Worm (Caenorhabditis elegans) whole organism, late embryonic: ENCODE data around the gene F41H8.2.

Experiments
- C08G9.2 ChIP-seq: sonication (generic microtip); optimal IDR thresholded peaks from 2 replicates; lab custom pipeline; 2016; ENCODE audit warnings: mild to moderate bottlenecking, missing genetic modification characterization, moderate library complexity, missing compliant biosample characterization
- K09A11.1 ChIP-seq: sonication (generic microtip); optimal IDR thresholded peaks from 2 replicates; lab custom pipeline; 2017; ENCODE audit warnings: antibody characterized with exemption, mild to moderate bottlenecking, missing genetic modification characterization, missing compliant biosample characterization; ENCODE audit not compliant: insufficient read depth
- Y22D7AL.16 ChIP-seq: sonication (generic microtip); optimal IDR thresholded peaks from 2 replicates; lab custom pipeline; 2016; ENCODE audit warnings: missing genetic modification characterization, missing compliant biosample characterization
- ahr-1 ChIP-seq: sonication (generic microtip); optimal IDR thresholded peaks from 2 replicates; lab custom pipeline; 2016; ENCODE audit warnings: missing genetic modification characterization, missing compliant biosample characterization
- ceh-18 ChIP-seq: sonication (generic microtip); optimal IDR thresholded peaks from 2 replicates; lab custom pipeline; 2016; ENCODE audit warnings: missing genetic modification characterization, missing compliant biosample characterization
- ceh-22 ChIP-seq: sonication (generic microtip); optimal IDR thresholded peaks from 2 replicates; lab custom pipeline; 2017; ENCODE audit warnings: missing biosample characterization, missing genetic modification characterization
- ceh-24 ChIP-seq: sonication (generic microtip); optimal IDR thresholded peaks from 2 replicates; lab custom pipeline; 2016; ENCODE audit warnings: mild to moderate bottlenecking, missing genetic modification characterization, missing compliant biosample characterization
- ceh-30 ChIP-seq: fragments of 150-350 bp; optimal IDR thresholded peaks from 2 replicates; lab custom pipeline; 2014; ENCODE audit warnings: missing biosample characterization, missing genetic modification characterization
- ceh-31 ChIP-seq: sonication (generic microtip); optimal IDR thresholded peaks from 2 replicates; lab custom pipeline; 2016; ENCODE audit warnings: missing genetic modification characterization, missing compliant biosample characterization
- ceh-48 ChIP-seq: sonication (generic microtip); optimal IDR thresholded peaks from 2 replicates; lab custom pipeline; 2016; ENCODE audit warnings: missing genetic modification characterization, inconsistent platforms, missing compliant biosample characterization
- ceh-6 ChIP-seq: fragments of 200-800 bp; sonication (Bioruptor generic); optimal IDR thresholded peaks from 2 replicates; lab custom pipeline; 2018; ENCODE audit warnings: mild to moderate bottlenecking, missing genetic modification characterization, missing compliant biosample characterization
- ceh-9 ChIP-seq: sonication (generic microtip); optimal IDR thresholded peaks from 2 replicates; lab custom pipeline; 2016; ENCODE audit warnings: mild to moderate bottlenecking, missing genetic modification characterization, inconsistent platforms, missing compliant biosample characterization
- che-1 ChIP-seq: sonication (generic microtip); optimal IDR thresholded peaks from 2 replicates; lab custom pipeline; 2016; ENCODE audit warnings: mild to moderate bottlenecking, missing genetic modification characterization, missing compliant biosample characterization
- dmd-4 ChIP-seq: sonication (generic microtip); optimal IDR thresholded peaks from 2 replicates; lab custom pipeline; 2016; ENCODE audit warnings: borderline replicate concordance, missing genetic modification characterization, missing compliant biosample characterization
- elt-4 ChIP-seq: sonication (generic microtip); optimal IDR thresholded peaks from 2 replicates; lab custom pipeline; 2016; ENCODE audit warnings: missing genetic modification characterization, missing compliant biosample characterization
- eyg-1 ChIP-seq: sonication (generic microtip); optimal IDR thresholded peaks from 2 replicates; lab custom pipeline; 2016; ENCODE audit warnings: missing genotype, missing genetic modification characterization, missing compliant biosample characterization
- fkh-10 ChIP-seq: fragments of 150-350 bp; optimal IDR thresholded peaks from 2 replicates; lab custom pipeline; 2014; ENCODE audit warnings: missing biosample characterization, missing genetic modification reagents, missing genetic modification characterization
- fkh-6 ChIP-seq: sonication (generic microtip); optimal IDR thresholded peaks from 2 replicates; lab custom pipeline; 2016; ENCODE audit warnings: missing genetic modification characterization, missing compliant biosample characterization
- gmeb-2 ChIP-seq: sonication (generic microtip); optimal IDR thresholded peaks from 2 replicates; lab custom pipeline; 2016; ENCODE audit warnings: missing genetic modification characterization, inconsistent platforms, missing compliant biosample characterization
- hlh-13 ChIP-seq: fragments of 200-800 bp; sonication (Bioruptor generic); optimal IDR thresholded peaks from 2 replicates; lab custom pipeline; 2018; ENCODE audit warnings: mild to moderate bottlenecking, missing genetic modification characterization, missing compliant biosample characterization
- hlh-6 ChIP-seq: sonication (generic microtip); optimal IDR thresholded peaks from 2 replicates; lab custom pipeline; 2016; ENCODE audit warnings: missing genotype, missing genetic modification characterization, missing compliant biosample characterization
- hlh-8 ChIP-seq: sonication (generic microtip); optimal IDR thresholded peaks from 2 replicates; lab custom pipeline; 2016; ENCODE audit warnings: missing genotype, missing genetic modification characterization, missing compliant biosample characterization
- lin-11 ChIP-seq: fragments of 200-800 bp; sonication (Bioruptor generic); optimal IDR thresholded peaks from 2 replicates; lab custom pipeline; 2018; ENCODE audit warnings: mild to moderate bottlenecking, missing genetic modification characterization, missing compliant biosample characterization
- nfya-1 ChIP-seq: sonication (generic microtip); optimal IDR thresholded peaks from 2 replicates; lab custom pipeline; 2017; ENCODE audit warnings: missing genetic modification characterization, mild to moderate bottlenecking, missing compliant biosample characterization, antibody characterized with exemption, moderate library complexity
- npax-4 ChIP-seq: sonication (generic microtip); optimal IDR thresholded peaks from 2 replicates; lab custom pipeline; 2016; ENCODE audit warnings: missing genetic modification characterization, missing compliant biosample characterization
- pag-3 ChIP-seq: sonication (generic microtip); optimal IDR thresholded peaks from 2 replicates; lab custom pipeline; 2016; ENCODE audit warnings: missing compliant biosample characterization, missing genetic modification characterization, borderline replicate concordance
- pat-9 ChIP-seq: fragments of 200-800 bp; sonication (Bioruptor generic); optimal IDR thresholded peaks from 2 replicates; lab custom pipeline; 2018; ENCODE audit warnings: mild to moderate bottlenecking, missing genetic modification characterization, moderate library complexity, missing compliant biosample characterization
- pha-2 ChIP-seq: sonication (generic microtip); optimal IDR thresholded peaks from 2 replicates; lab custom pipeline; 2017; ENCODE audit warnings: mild to moderate bottlenecking, missing genetic modification characterization, missing compliant biosample characterization
- sox-4 ChIP-seq: sonication (generic microtip); optimal IDR thresholded peaks from 2 replicates; lab custom pipeline; 2017; ENCODE audit warnings: mild to moderate bottlenecking, missing genetic modification characterization, inconsistent platforms, missing compliant biosample characterization
- syd-9 ChIP-seq: sonication (generic microtip); optimal IDR thresholded peaks from 2 replicates; lab custom pipeline; 2016; ENCODE audit warnings: mild to moderate bottlenecking, missing genetic modification characterization, moderate library complexity, missing compliant biosample characterization
- tbx-2 ChIP-seq: sonication (generic microtip); optimal IDR thresholded peaks from 2 replicates; lab custom pipeline; 2016; ENCODE audit warnings: missing genetic modification characterization, missing compliant biosample characterization
- ttx-3 ChIP-seq: sonication (generic microtip); optimal IDR thresholded peaks from 2 replicates; lab custom pipeline; 2016; ENCODE audit warnings: missing genetic modification reagents, missing genetic modification characterization, missing compliant biosample characterization
- unc-3 ChIP-seq, 2 experiments: fragments of 200-800 bp in 1 of 2; sonication (Bioruptor generic) in 1 of 2; sonication (generic microtip) in 1 of 2; conservative IDR thresholded peaks in 1 of 2; optimal IDR thresholded peaks in 1 of 2; 2 replicates each; pipeline versions ENCODE4 v1.3.6 to Lab custom; 2016 to 2022; ENCODE audit warnings: missing compliant biosample characterization in 2 of 2, missing genetic modification characterization in 2 of 2, missing genetic modification reagents in 1 of 2
- unc-55 ChIP-seq: sonication (generic microtip); optimal IDR thresholded peaks from 2 replicates; lab custom pipeline; 2017; ENCODE audit warnings: missing biosample characterization, missing genetic modification reagents, missing genetic modification characterization
- unc-86 ChIP-seq: sonication (generic microtip); optimal IDR thresholded peaks from 2 replicates; lab custom pipeline; 2016; ENCODE audit warnings: missing genetic modification characterization, missing compliant biosample characterization

Gene F41H8.2

DNA sequence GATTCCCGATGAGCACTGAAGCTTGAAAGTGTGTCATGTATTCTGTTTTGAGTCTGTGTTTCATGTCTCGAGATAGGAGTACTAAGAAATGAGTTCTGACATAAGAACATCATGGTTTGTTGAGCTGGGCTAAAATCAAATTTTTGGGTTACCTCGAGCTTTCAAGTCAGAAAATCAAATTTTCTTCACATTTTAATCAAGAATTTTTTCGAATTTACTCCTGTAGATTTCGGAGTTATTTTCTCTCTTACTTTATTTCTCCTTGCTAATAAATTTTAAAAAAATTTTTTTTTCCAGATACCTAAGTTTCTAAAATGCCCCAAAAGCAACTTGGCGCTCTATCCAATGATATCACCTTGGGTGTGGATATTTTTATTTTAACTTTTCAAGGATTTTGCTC is at the start of gene F41H8.2:
Gene F41H8.2, plus strand, starts transcription at position 301 of the 400 bp plus-strand sequence.
- no peak for TF ChIP-seq K09A11.1 (tag; lab: Kevin White, UChicago)
- no peak for TF ChIP-seq sox-4 (tag; lab: Kevin White, UChicago)
- TF ChIP-seq pha-2, result no peak
- no peak for TF ChIP-seq unc-86 (tag; lab: Kevin White, UChicago)
- no peak for TF ChIP-seq ceh-6 (GFP tag; lab: Kevin White, UChicago)
- TF ChIP-seq dmd-4 (tag; lab: Kevin White, UChicago), result no peak
- TF ChIP-seq unc-55 (GFP tag; lab: Kevin White, UChicago), result no peak
- no peak for TF ChIP-seq ceh-30
- TF ChIP-seq elt-4 (tag; lab: Kevin White, UChicago), result no peak
- TF ChIP-seq ceh-18 (tag; lab: Kevin White, UChicago), result no peak
- no peak for TF ChIP-seq fkh-6 (tag; lab: Kevin White, UChicago)
- TF ChIP-seq unc-3 (GFP tag; conservative IDR thresholded peaks at IDR 0.05; lab: Robert Waterston, UW), result no peak
- no peak for TF ChIP-seq unc-3 (tag; optimal IDR thresholded peaks at IDR 0.05; lab: Kevin White, UChicago)
- no peak for TF ChIP-seq hlh-6 (tag; lab: Kevin White, UChicago)
- no peak for TF ChIP-seq syd-9 (tag; lab: Kevin White, UChicago)
- TF ChIP-seq npax-4 (tag; lab: Kevin White, UChicago), result no peak

ce11 chrV:777285-777684 is 48.9 kb upstream of the F41H8.2 start, which contains the start of gene R09E12.9:
Gene R09E12.9, plus strand, starts transcription at chrV:777600.
- no peak for TF ChIP-seq ttx-3 (tag; lab: Kevin White, UChicago)
- TF ChIP-seq, all 69 proteins: peak for 0

DNA sequence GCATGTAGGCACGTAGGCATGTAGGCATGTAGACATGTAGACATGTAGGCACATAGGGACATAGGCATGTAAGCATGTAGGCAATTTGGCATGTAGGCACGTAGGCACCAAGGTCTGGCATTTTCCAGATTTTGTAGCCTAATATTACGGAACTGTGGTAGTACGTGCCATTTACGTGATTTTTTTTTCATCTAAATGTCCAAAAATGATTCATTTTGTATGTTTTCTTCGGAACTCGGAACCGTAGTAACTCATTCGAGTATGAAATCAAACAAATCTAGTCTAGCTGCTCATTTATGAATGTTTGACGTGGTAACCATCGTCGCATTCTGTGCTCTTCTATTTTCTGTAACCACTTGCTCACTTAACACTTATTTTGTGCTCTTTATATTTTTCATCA is 47.9 kb upstream of the F41H8.2 start, which contains the start of gene srbc-59:
Gene srbc-59, plus strand, starts transcription at position 301 of the 400 bp plus-strand sequence.
- TF ChIP-seq elt-4 (tag; lab: Kevin White, UChicago) (no peak), npax-4 (tag; lab: Kevin White, UChicago) (no peak), lin-11 (tag; lab: Kevin White, UChicago) (no peak), Y22D7AL.16 (tag; lab: Kevin White, UChicago) (no peak), ahr-1 (tag; lab: Kevin White, UChicago) (no peak), hlh-13 (no peak), gmeb-2 (no peak), eyg-1 (no peak), nfya-1 (tag; lab: Kevin White, UChicago) (no peak)

- TF ChIP-seq tbx-2 (tag; lab: Kevin White, UChicago) (no peak), ceh-48 (no peak), lin-11 (tag; lab: Kevin White, UChicago) (no peak), ttx-3 (tag; lab: Kevin White, UChicago) (no peak), pat-9 (no peak), gmeb-2 (no peak), ceh-24 (tag; lab: Kevin White, UChicago) (no peak), nfya-1 (tag; lab: Kevin White, UChicago) (no peak), che-1 (no peak), ceh-22 (tag; lab: Kevin White, UChicago) (no peak), C08G9.2 (tag; lab: Kevin White, UChicago) (no peak), ceh-9 (tag; lab: Kevin White, UChicago) (no peak), ahr-1 (tag; lab: Kevin White, UChicago) (no peak), pag-3 (tag; lab: Kevin White, UChicago) (no peak), hlh-8 (tag; lab: Kevin White, UChicago) (no peak), fkh-10 (GFP tag; lab: Kevin White, UChicago) (no peak), ceh-31 (tag; lab: Kevin White, UChicago) (no peak), eyg-1 (no peak), unc-55 (GFP tag; lab: Kevin White, UChicago) (no peak), ceh-6 (GFP tag; lab: Kevin White, UChicago) (no peak)
Measured at ce11 chrV:779999-780398, 46.2 kb upstream of the F41H8.2 start, which contains the start of gene srbc-60. Gene srbc-60, plus strand, starts transcription at chrV:780299.
